Worm (Caenorhabditis elegans) whole organism, young adult: ENCODE measurements around the gene C06A1.3.

ENCODE experiments used
- F57A8.1 ChIP-seq: fragments of 200-800 bp; sonication (Bioruptor generic); optimal IDR thresholded peaks from 2 replicates; lab custom pipeline; 2018; ENCODE audit warnings: mild to moderate bottlenecking, missing genetic modification characterization, moderate library complexity, missing compliant biosample characterization
- T26A5.8 ChIP-seq: sonication (generic microtip); optimal IDR thresholded peaks from 2 replicates; lab custom pipeline; 2016; ENCODE audit warnings: missing genetic modification characterization, missing compliant biosample characterization
- attf-3 ChIP-seq: fragments of 200-800 bp; sonication (Bioruptor generic); conservative IDR thresholded peaks from 2 replicates; pipeline ENCODE4 v1.3.6; 2022; ENCODE audit warnings: missing genetic modification reagents, missing genetic modification characterization, missing compliant biosample characterization
- attf-6 ChIP-seq: fragments of 200-800 bp; sonication (Bioruptor generic); IDR thresholded peaks from 2 replicates; pipeline ENCODE4 v1.3.6; 2022; ENCODE audit warnings: missing genetic modification reagents, missing genetic modification characterization, missing compliant biosample characterization
- cebp-2 ChIP-seq: fragments of 200-800 bp; sonication (Bioruptor generic); IDR thresholded peaks from 2 replicates; pipeline ENCODE4 v1.3.6; 2022; ENCODE audit warnings: missing genetic modification characterization, missing compliant biosample characterization
- ceh-27 ChIP-seq: fragments of 200-800 bp; sonication (Bioruptor generic); optimal IDR thresholded peaks from 2 replicates; lab custom pipeline; 2018; ENCODE audit warnings: mild to moderate bottlenecking, missing genetic modification characterization, moderate library complexity, missing compliant biosample characterization
- hrde-1 ChIP-seq: sonication (generic microtip); optimal IDR thresholded peaks from 2 replicates; lab custom pipeline; 2016; ENCODE audit warnings: missing genetic modification characterization, mild to moderate bottlenecking, missing compliant biosample characterization, moderate library complexity, missing genotype, missing genetic modification reagents, borderline replicate concordance
- let-526 ChIP-seq: fragments of 200-800 bp; sonication (Bioruptor generic); IDR thresholded peaks from 2 replicates; pipeline ENCODE4 v1.3.6; 2022; ENCODE audit warnings: missing genetic modification reagents, missing genetic modification characterization, missing compliant biosample characterization
- lin-40 ChIP-seq: sonication (generic microtip); optimal IDR thresholded peaks from 2 replicates; lab custom pipeline; 2016; ENCODE audit warnings: missing genetic modification characterization, mild to moderate bottlenecking, missing compliant biosample characterization, missing genotype, missing genetic modification reagents
- sea-2 ChIP-seq: fragments of 200-800 bp; sonication (Bioruptor generic); IDR thresholded peaks from 2 replicates; pipeline ENCODE4 v1.3.6; 2022; ENCODE audit warnings: missing genetic modification characterization, missing compliant biosample characterization
- ztf-22 ChIP-seq: fragments of 200-800 bp; sonication (Bioruptor generic); optimal IDR thresholded peaks from 2 replicates; lab custom pipeline; 2018; ENCODE audit warnings: mild to moderate bottlenecking, missing genetic modification characterization, moderate library complexity, missing compliant biosample characterization

ce11 chrII:10523031-10523430 is 49.0 kb upstream of the C06A1.3 start:
- no peak for TF ChIP-seq cebp-2 (GFP tag; lab: Robert Waterston, UW)
- no peak for TF ChIP-seq hrde-1
- no peak for TF ChIP-seq ztf-22 (GFP tag; lab: Kevin White, UChicago)
- TF ChIP-seq sea-2 (GFP tag; lab: Robert Waterston, UW) = no peak
- no peak for TF ChIP-seq T26A5.8 (tag; lab: Kevin White, UChicago)
- TF ChIP-seq F57A8.1 (GFP tag; lab: Kevin White, UChicago) = no peak
- TF ChIP-seq attf-6 (GFP tag; lab: Robert Waterston, UW) = no peak
- TF ChIP-seq ceh-27 (GFP tag; lab: Kevin White, UChicago) = no peak
- no peak for TF ChIP-seq lin-40
- TF ChIP-seq attf-3 (GFP tag; lab: Robert Waterston, UW) = no peak
- no peak for TF ChIP-seq let-526 (GFP tag; lab: Robert Waterston, UW)
